Worm (Caenorhabditis elegans) whole organism, L4 larva: ENCODE results near the gene twk-31.

ENCODE experiments used
- D1046.2 ChIP-seq: fragments of 200-800 bp; sonication (Bioruptor generic); IDR thresholded peaks from 2 replicates; pipeline ENCODE4 v1.3.6; 2022; ENCODE audit warnings: missing genetic modification characterization, missing compliant biosample characterization
- F26F4.8 ChIP-seq: fragments of 200-800 bp; sonication (Bioruptor generic); conservative IDR thresholded peaks from 2 replicates; pipeline ENCODE4 v1.3.6; 2022; ENCODE audit warnings: missing genetic modification characterization, missing compliant biosample characterization
- T26A8.4 ChIP-seq: fragments of 200-800 bp; sonication (Bioruptor generic); IDR thresholded peaks from 2 replicates; pipeline ENCODE4 v1.3.6; 2022; ENCODE audit warnings: missing genetic modification characterization, missing compliant biosample characterization
- Y75B8A.6 ChIP-seq: fragments of 200-800 bp; sonication (Bioruptor generic); IDR thresholded peaks from 2 replicates; pipeline ENCODE4 v1.3.6; 2022; ENCODE audit warnings: missing genetic modification reagents, missing genetic modification characterization, missing compliant biosample characterization
- aha-1 ChIP-seq: fragments of 150-350 bp; peaks from one replicate; lab custom pipeline; 2014; ENCODE audit warnings: missing biosample characterization, missing genetic modification characterization
- aly-2 ChIP-seq: sonication (generic microtip); optimal IDR thresholded peaks from 2 replicates; lab custom pipeline; 2018; ENCODE audit warnings: missing biosample characterization, missing genetic modification characterization
- ceh-20 ChIP-seq: fragments of 200-800 bp; sonication (Bioruptor generic); IDR thresholded peaks from 2 replicates; pipeline ENCODE4 v1.3.6; 2022; ENCODE audit warnings: missing genetic modification reagents, missing genetic modification characterization, missing compliant biosample characterization
- ceh-44 ChIP-seq: fragments of 200-800 bp; sonication (Bioruptor generic); IDR thresholded peaks from 2 replicates; pipeline ENCODE4 v1.3.6; 2022; ENCODE audit warnings: missing genetic modification reagents, missing genetic modification characterization, missing compliant biosample characterization
- ctbp-1 ChIP-seq: fragments of 200-800 bp; sonication (Bioruptor generic); IDR thresholded peaks from 2 replicates; pipeline ENCODE4 v1.3.6; 2022; ENCODE audit warnings: missing genetic modification reagents, missing genetic modification characterization, missing compliant biosample characterization
- daf-16 ChIP-seq, 3 experiments: sonication (generic microtip); optimal IDR thresholded peaks; 2 replicates each; lab custom pipeline; 2016 to 2017; ENCODE audit warnings: missing genetic modification characterization in 3 of 3, missing genetic modification reagents in 3 of 3, mild to moderate bottlenecking in 2 of 3, missing compliant biosample characterization in 2 of 3, missing biosample characterization in 1 of 3, moderate library complexity in 1 of 3
- daf-19 ChIP-seq: fragments of 200-800 bp; sonication (Bioruptor generic); conservative IDR thresholded peaks from 2 replicates; pipeline ENCODE4 v1.3.6; 2022; ENCODE audit warnings: missing genetic modification characterization, missing compliant biosample characterization
- dmd-6 ChIP-seq: fragments of 200-800 bp; sonication (Bioruptor generic); IDR thresholded peaks from 2 replicates; pipeline ENCODE4 v1.3.6; 2022; ENCODE audit warnings: missing genetic modification reagents, missing genetic modification characterization, missing compliant biosample characterization
- dmd-9 ChIP-seq: fragments of 200-800 bp; sonication (Bioruptor generic); IDR thresholded peaks from 2 replicates; pipeline ENCODE4 v1.3.6; 2022; ENCODE audit warnings: missing genetic modification reagents, missing genetic modification characterization, missing compliant biosample characterization
- egl-27 ChIP-seq: sonication (generic microtip); optimal IDR thresholded peaks from 3 replicates; lab custom pipeline; 2017; ENCODE audit warnings: missing biosample characterization, missing genetic modification reagents, missing genetic modification characterization
- fkh-10 ChIP-seq: fragments of 150-350 bp; optimal IDR thresholded peaks from 2 replicates; lab custom pipeline; 2014; ENCODE audit warnings: missing biosample characterization, missing genetic modification reagents, missing genetic modification characterization
- gei-8 ChIP-seq: fragments of 200-800 bp; sonication (Bioruptor generic); optimal IDR thresholded peaks from 2 replicates; lab custom pipeline; 2018; ENCODE audit warnings: mild to moderate bottlenecking, missing genetic modification characterization, missing compliant biosample characterization
- hlh-11 ChIP-seq: fragments of 200-800 bp; sonication (Bioruptor generic); optimal IDR thresholded peaks from 2 replicates; lab custom pipeline; 2018; ENCODE audit warnings: mild to moderate bottlenecking, missing genetic modification characterization, missing compliant biosample characterization
- hlh-30 ChIP-seq: sonication (generic microtip); optimal IDR thresholded peaks from 2 replicates; lab custom pipeline; 2017; ENCODE audit warnings: antibody characterized with exemption, mild to moderate bottlenecking, missing genetic modification characterization, missing compliant biosample characterization; ENCODE audit not compliant: insufficient read depth
- hmg-1.1 ChIP-seq: fragments of 200-800 bp; sonication (Bioruptor generic); IDR thresholded peaks from 2 replicates; pipeline ENCODE4 v1.3.6; 2022; ENCODE audit warnings: missing genetic modification reagents, missing genetic modification characterization, missing compliant biosample characterization
- jun-1 ChIP-seq: fragments of 150-350 bp; optimal IDR thresholded peaks from 2 replicates; lab custom pipeline; 2014; ENCODE audit warnings: missing biosample characterization, missing genetic modification reagents, missing genetic modification characterization
- lin-1 ChIP-seq: fragments of 200-800 bp; sonication (Bioruptor generic); IDR thresholded peaks from 2 replicates; pipeline ENCODE4 v1.3.6; 2022; ENCODE audit warnings: missing genetic modification reagents, missing genetic modification characterization, missing compliant biosample characterization
- lin-15B ChIP-seq: fragments of 150-350 bp; sonication (generic microtip); optimal IDR thresholded peaks from 3 replicates; lab custom pipeline; 2014; ENCODE audit warnings: missing biosample characterization, missing genetic modification characterization
- lin-38 ChIP-seq: fragments of 200-800 bp; sonication (Bioruptor generic); IDR thresholded peaks from 2 replicates; pipeline ENCODE4 v1.3.6; 2022; ENCODE audit warnings: missing genetic modification reagents, missing genetic modification characterization, missing compliant biosample characterization
- lin-39 ChIP-seq: fragments of 150-350 bp; optimal IDR thresholded peaks from 2 replicates; lab custom pipeline; 2014; ENCODE audit warnings: missing biosample characterization, missing genetic modification reagents, missing genetic modification characterization
- lsy-2 ChIP-seq, 2 experiments: fragments of 150-350 bp in 1 of 2; sonication (generic microtip) in 1 of 2; optimal IDR thresholded peaks; 2 replicates each; lab custom pipeline; 2014 to 2017; ENCODE audit warnings: missing biosample characterization in 2 of 2, missing genetic modification characterization in 2 of 2
- mdt-29 ChIP-seq: fragments of 200-800 bp; sonication (Bioruptor generic); IDR thresholded peaks from 2 replicates; pipeline ENCODE4 v1.3.6; 2022; ENCODE audit warnings: missing genetic modification reagents, missing genetic modification characterization, missing compliant biosample characterization
- mes-2 ChIP-seq: sonication (generic microtip); optimal IDR thresholded peaks from 2 replicates; lab custom pipeline; 2016; ENCODE audit warnings: missing genotype, mild to moderate bottlenecking, missing genetic modification characterization, missing compliant biosample characterization; ENCODE audit not compliant: poor library complexity, severe bottlenecking
- mxl-3 ChIP-seq: fragments of 200-800 bp; sonication (Bioruptor generic); optimal IDR thresholded peaks from 2 replicates; lab custom pipeline; 2018; ENCODE audit warnings: mild to moderate bottlenecking, missing genetic modification characterization, missing compliant biosample characterization
- nhr-111 ChIP-seq: fragments of 200-800 bp; sonication (Bioruptor generic); optimal IDR thresholded peaks from 2 replicates; lab custom pipeline; 2018; ENCODE audit warnings: mild to moderate bottlenecking, missing genetic modification characterization, missing compliant biosample characterization
- nhr-25 ChIP-seq: sonication (generic microtip); optimal IDR thresholded peaks from 2 replicates; lab custom pipeline; 2017; ENCODE audit warnings: missing genetic modification characterization, mild to moderate bottlenecking, missing compliant biosample characterization, antibody characterized with exemption, moderate library complexity, borderline replicate concordance; ENCODE audit not compliant: insufficient read depth
- nhr-28 ChIP-seq: fragments of 150-350 bp; optimal IDR thresholded peaks from 2 replicates; lab custom pipeline; 2014; ENCODE audit warnings: missing biosample characterization, missing genetic modification characterization
- nhr-42 ChIP-seq: fragments of 200-800 bp; sonication (Bioruptor generic); IDR thresholded peaks from 2 replicates; pipeline ENCODE4 v1.3.6; 2022; ENCODE audit warnings: missing genetic modification characterization, missing compliant biosample characterization
- nhr-48 ChIP-seq: sonication (generic microtip); optimal IDR thresholded peaks from 2 replicates; lab custom pipeline; 2016; ENCODE audit warnings: mild to moderate bottlenecking, missing genetic modification characterization, missing compliant biosample characterization
- pha-4 ChIP-seq, 2 experiments: fragments of 150-350 bp in 1 of 2; fragments of 200-800 bp in 1 of 2; sonication (Bioruptor generic) in 1 of 2; IDR thresholded peaks in 1 of 2; optimal IDR thresholded peaks in 1 of 2; 2 replicates each; pipeline versions ENCODE4 v1.3.6 to Lab custom; 2014 to 2022; ENCODE audit warnings: missing genetic modification characterization in 2 of 2, missing genetic modification reagents in 2 of 2, missing biosample characterization in 1 of 2, missing compliant biosample characterization in 1 of 2
- php-3 ChIP-seq: fragments of 200-800 bp; sonication (Bioruptor generic); IDR thresholded peaks from 2 replicates; pipeline ENCODE4 v1.3.6; 2022; ENCODE audit warnings: missing genetic modification reagents, missing genetic modification characterization, missing compliant biosample characterization
- set-16 ChIP-seq: fragments of 200-800 bp; sonication (Bioruptor generic); IDR thresholded peaks from 2 replicates; pipeline ENCODE4 v1.3.6; 2022; ENCODE audit warnings: missing genetic modification reagents, missing genetic modification characterization, missing compliant biosample characterization
- skn-1 ChIP-seq: fragments of 150-350 bp; optimal IDR thresholded peaks from 2 replicates; lab custom pipeline; 2014; ENCODE audit warnings: missing biosample characterization, missing genetic modification characterization
- snpc-4 ChIP-seq: fragments of 150-350 bp; optimal IDR thresholded peaks from 2 replicates; lab custom pipeline; 2014; ENCODE audit warnings: missing biosample characterization, missing genetic modification characterization
- spr-1 ChIP-seq: sonication (generic microtip); optimal IDR thresholded peaks from 2 replicates; lab custom pipeline; 2016; ENCODE audit warnings: mild to moderate bottlenecking, missing genetic modification characterization, missing compliant biosample characterization
- tra-1 ChIP-seq: fragments of 200-800 bp; sonication (Bioruptor generic); IDR thresholded peaks from 2 replicates; pipeline ENCODE4 v1.3.6; 2022; ENCODE audit warnings: missing genetic modification reagents, missing genetic modification characterization, missing compliant biosample characterization
- zfp-3 ChIP-seq: fragments of 200-800 bp; sonication (Bioruptor generic); conservative IDR thresholded peaks from 2 replicates; pipeline ENCODE4 v1.3.6; 2022; ENCODE audit warnings: missing genetic modification reagents, missing genetic modification characterization, missing compliant biosample characterization
- zip-2 ChIP-seq: fragments of 150-350 bp; optimal IDR thresholded peaks from 2 replicates; lab custom pipeline; 2014; ENCODE audit warnings: missing biosample characterization, missing genetic modification characterization

The twk-31 gene

DNA sequence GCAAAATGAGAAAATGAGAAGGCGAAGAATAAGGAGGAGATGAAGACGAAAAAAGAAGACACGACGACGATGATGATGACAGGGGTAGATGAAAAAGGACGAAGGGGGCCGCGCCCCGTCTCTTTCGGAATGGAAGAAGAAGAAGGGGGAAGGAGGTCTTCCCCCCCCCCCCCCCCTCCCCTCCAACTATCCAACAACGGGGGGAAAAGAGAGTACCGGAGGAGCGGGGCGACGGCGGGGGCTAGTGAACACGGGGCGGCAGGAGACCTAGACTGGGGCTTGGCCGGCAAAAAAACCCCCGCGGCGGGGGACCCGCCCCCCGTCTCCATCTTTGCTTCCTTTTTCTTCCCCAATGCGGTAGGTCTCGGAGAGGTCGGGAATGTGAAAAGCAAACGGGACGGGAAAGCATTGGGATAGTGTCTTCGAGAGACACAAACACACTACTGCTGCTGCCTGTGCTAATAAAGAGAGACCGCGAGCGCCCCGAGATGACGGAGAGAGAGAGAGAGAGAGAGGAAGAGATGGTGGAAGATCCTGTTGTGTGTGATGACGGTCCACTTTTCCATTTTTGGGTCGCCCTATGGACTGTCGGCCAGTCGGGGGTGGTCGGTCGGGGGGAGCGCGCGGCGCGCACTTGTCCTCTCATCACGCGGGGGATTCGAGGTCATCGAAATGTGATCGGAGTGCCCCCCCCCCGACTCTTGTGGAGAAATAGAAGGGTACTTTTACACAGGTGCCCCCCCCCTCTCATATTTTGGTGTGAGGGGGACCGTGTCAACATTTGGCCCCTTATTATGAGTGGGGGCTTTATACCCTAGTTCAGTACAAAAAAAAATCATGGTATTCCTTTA lies 57.4 kb downstream of the twk-31 start:
- TF ChIP-seq skn-1 (tag; lab: Kevin White, UChicago) (no peak), dmd-6 (0 out of 2 replicates have a peak, but pooled peaks have one; percentile 13), mes-2 (tag; lab: Kevin White, UChicago) (peak; percentile 27), hlh-11 (tag; lab: Kevin White, UChicago) (peak; percentile 9), nhr-28 (tag; lab: Kevin White, UChicago) (peak; percentile 9), set-16 (GFP tag; lab: Robert Waterston, UW) (peak; percentile 98), spr-1 (tag; lab: Kevin White, UChicago) (no peak), nhr-111 (no peak), ceh-20 (GFP tag; lab: Robert Waterston, UW) (no peak), gei-8 (no peak), aha-1 (tag; lab: Kevin White, UChicago) (peak; percentile 80), ctbp-1 (GFP tag; lab: Robert Waterston, UW) (0 out of 2 replicates have a peak, but pooled peaks have one; percentile 26), jun-1 (tag; lab: Kevin White, UChicago) (no peak), lsy-2 (tag; optimal IDR thresholded peaks at IDR 0.05; lab: Kevin White, UChicago) (peak in 1 of 2 experiments; percentile 7), nhr-42 (GFP tag; lab: Robert Waterston, UW) (no peak), aly-2 (tag; lab: Kevin White, UChicago) (no peak), D1046.2 (GFP tag; lab: Robert Waterston, UW) (no peak), nhr-25 (tag; lab: Kevin White, UChicago) (peak; percentile 61), fkh-10 (no peak), lin-1 (GFP tag; lab: Robert Waterston, UW) (no peak), snpc-4 (no peak), lin-15B (tag; lab: Kevin White, UChicago) (no peak), nhr-48 (no peak), daf-19 (no peak), zip-2 (tag; lab: Kevin White, UChicago) (no peak), dmd-9 (GFP tag; lab: Robert Waterston, UW) (no peak), lin-39 (tag; lab: Kevin White, UChicago) (no peak), tra-1 (0 out of 2 replicates have a peak, but pooled peaks have one; percentile 22), F26F4.8 (GFP tag; lab: Robert Waterston, UW) (no peak), mxl-3 (GFP tag; lab: Kevin White, UChicago) (no peak), zfp-3 (no peak), lin-38 (GFP tag; lab: Robert Waterston, UW) (peak; percentile 26), mdt-29 (GFP tag; lab: Robert Waterston, UW) (no peak), egl-27 (no peak), pha-4 (GFP tag; IDR thresholded peaks at IDR 0.05; lab: Robert Waterston, UW) (peak; percentile 87; the same call in 1 of the 2 replicates), pha-4 (tag; optimal IDR thresholded peaks at IDR 0.05; lab: Kevin White, UChicago) (no peak), hlh-30 (tag; lab: Kevin White, UChicago) (peak; percentile 51), ceh-44 (GFP tag; lab: Robert Waterston, UW) (0 out of 2 replicates have a peak, but pooled peaks have one; percentile 12), php-3 (no peak), hmg-1.1 (peak; percentile 62), T26A8.4 (no peak), Y75B8A.6 (GFP tag; lab: Robert Waterston, UW) (no peak), daf-16 (GFP tag; optimal IDR thresholded peaks at IDR 0.05; lab: Kevin White, UChicago) (no peak), daf-16 (tag; optimal IDR thresholded peaks at IDR 0.05; lab: Kevin White, UChicago) (no peak)
